Worm (Caenorhabditis elegans) whole organism, L4 larva: ENCODE results near the gene Y67D8B.1.

Experiments
- F10B5.3 ChIP-seq: sonication (generic microtip); optimal IDR thresholded peaks from 2 replicates; lab custom pipeline; 2016; ENCODE audit warnings: mild to moderate bottlenecking, missing genetic modification characterization, missing compliant biosample characterization
- F26F4.8 ChIP-seq: fragments of 200-800 bp; sonication (Bioruptor generic); conservative IDR thresholded peaks from 2 replicates; pipeline ENCODE4 v1.3.6; 2022; ENCODE audit warnings: missing genetic modification characterization, missing compliant biosample characterization
- F37D6.2 ChIP-seq: sonication (generic microtip); optimal IDR thresholded peaks from 2 replicates; lab custom pipeline; 2016; ENCODE audit warnings: mild to moderate bottlenecking, missing genetic modification characterization, missing compliant biosample characterization
- F44E2.7 ChIP-seq: fragments of 200-800 bp; sonication (Bioruptor generic); IDR thresholded peaks from 2 replicates; pipeline ENCODE4 v2.1.2; 2022; ENCODE audit warnings: missing genetic modification characterization, missing compliant biosample characterization
- F49E8.2 ChIP-seq: sonication (generic microtip); optimal IDR thresholded peaks from 2 replicates; lab custom pipeline; 2016; ENCODE audit warnings: missing compliant biosample characterization, mild to moderate bottlenecking, missing genetic modification characterization, borderline replicate concordance
- T26A8.4 ChIP-seq: fragments of 200-800 bp; sonication (Bioruptor generic); IDR thresholded peaks from 2 replicates; pipeline ENCODE4 v1.3.6; 2022; ENCODE audit warnings: missing genetic modification characterization, missing compliant biosample characterization
- Y105C5A.15 ChIP-seq: fragments of 200-800 bp; sonication (Bioruptor generic); IDR thresholded peaks from 2 replicates; pipeline ENCODE4 v1.3.6; 2022; ENCODE audit warnings: missing genetic modification characterization, missing compliant biosample characterization
- Y5F2A.4 ChIP-seq: fragments of 200-800 bp; sonication (Bioruptor generic); optimal IDR thresholded peaks from 2 replicates; lab custom pipeline; 2018; ENCODE audit warnings: mild to moderate bottlenecking, missing genetic modification characterization, missing compliant biosample characterization
- ZK546.5 ChIP-seq, 2 experiments: sonication (generic microtip); optimal IDR thresholded peaks; 2 replicates each; lab custom pipeline; 2017; ENCODE audit warnings: missing biosample characterization in 2 of 2, missing genetic modification characterization in 2 of 2
- aha-1 ChIP-seq: fragments of 150-350 bp; peaks from one replicate; lab custom pipeline; 2014; ENCODE audit warnings: missing biosample characterization, missing genetic modification characterization
- ama-1 ChIP-seq: fragments of 150-350 bp; optimal IDR thresholded peaks from 2 replicates; lab custom pipeline; 2014; ENCODE audit warnings: inconsistent platforms, mixed read lengths
- attf-4 ChIP-seq: sonication (generic microtip); optimal IDR thresholded peaks from 3 replicates; lab custom pipeline; 2017; ENCODE audit warnings: missing biosample characterization, missing genetic modification characterization
- ceh-20 ChIP-seq: fragments of 200-800 bp; sonication (Bioruptor generic); IDR thresholded peaks from 2 replicates; pipeline ENCODE4 v1.3.6; 2022; ENCODE audit warnings: missing genetic modification reagents, missing genetic modification characterization, missing compliant biosample characterization
- ceh-32 ChIP-seq: sonication (generic microtip); optimal IDR thresholded peaks from 2 replicates; lab custom pipeline; 2016; ENCODE audit warnings: mild to moderate bottlenecking, missing genetic modification characterization, missing compliant biosample characterization; ENCODE audit not compliant: poor library complexity
- ceh-82 ChIP-seq: sonication (generic microtip); optimal IDR thresholded peaks from 2 replicates; lab custom pipeline; 2017; ENCODE audit warnings: missing biosample characterization, missing genetic modification characterization
- ctbp-1 ChIP-seq: fragments of 200-800 bp; sonication (Bioruptor generic); IDR thresholded peaks from 2 replicates; pipeline ENCODE4 v1.3.6; 2022; ENCODE audit warnings: missing genetic modification reagents, missing genetic modification characterization, missing compliant biosample characterization
- daf-12 ChIP-seq: fragments of 150-350 bp; optimal IDR thresholded peaks from 2 replicates; lab custom pipeline; 2014; ENCODE audit warnings: missing biosample characterization, missing genetic modification reagents, missing genetic modification characterization
- daf-16 ChIP-seq, 3 experiments: sonication (generic microtip); optimal IDR thresholded peaks; 2 replicates each; lab custom pipeline; 2016 to 2017; ENCODE audit warnings: missing genetic modification characterization in 3 of 3, missing genetic modification reagents in 3 of 3, mild to moderate bottlenecking in 2 of 3, missing compliant biosample characterization in 2 of 3, missing biosample characterization in 1 of 3, moderate library complexity in 1 of 3
- daf-19 ChIP-seq: fragments of 200-800 bp; sonication (Bioruptor generic); conservative IDR thresholded peaks from 2 replicates; pipeline ENCODE4 v1.3.6; 2022; ENCODE audit warnings: missing genetic modification characterization, missing compliant biosample characterization
- duxl-1 ChIP-seq: sonication (generic microtip); optimal IDR thresholded peaks from 2 replicates; lab custom pipeline; 2016; ENCODE audit warnings: mild to moderate bottlenecking, missing genetic modification characterization, moderate library complexity, missing compliant biosample characterization; ENCODE audit not compliant: poor library complexity
- dve-1 ChIP-seq: sonication (generic microtip); optimal IDR thresholded peaks from 2 replicates; lab custom pipeline; 2017; ENCODE audit warnings: antibody characterized with exemption, mild to moderate bottlenecking, missing genetic modification characterization, missing compliant biosample characterization; ENCODE audit not compliant: insufficient read depth
- gei-8 ChIP-seq: fragments of 200-800 bp; sonication (Bioruptor generic); optimal IDR thresholded peaks from 2 replicates; lab custom pipeline; 2018; ENCODE audit warnings: mild to moderate bottlenecking, missing genetic modification characterization, missing compliant biosample characterization
- hlh-11 ChIP-seq: fragments of 200-800 bp; sonication (Bioruptor generic); optimal IDR thresholded peaks from 2 replicates; lab custom pipeline; 2018; ENCODE audit warnings: mild to moderate bottlenecking, missing genetic modification characterization, missing compliant biosample characterization
- hlh-30 ChIP-seq: sonication (generic microtip); optimal IDR thresholded peaks from 2 replicates; lab custom pipeline; 2017; ENCODE audit warnings: antibody characterized with exemption, mild to moderate bottlenecking, missing genetic modification characterization, missing compliant biosample characterization; ENCODE audit not compliant: insufficient read depth
- jun-1 ChIP-seq: fragments of 150-350 bp; optimal IDR thresholded peaks from 2 replicates; lab custom pipeline; 2014; ENCODE audit warnings: missing biosample characterization, missing genetic modification reagents, missing genetic modification characterization
- lim-7 ChIP-seq: fragments of 200-800 bp; sonication (Bioruptor generic); IDR thresholded peaks from 2 replicates; pipeline ENCODE4 v1.3.6; 2022; ENCODE audit warnings: missing genetic modification characterization, missing compliant biosample characterization
- lin-1 ChIP-seq: fragments of 200-800 bp; sonication (Bioruptor generic); IDR thresholded peaks from 2 replicates; pipeline ENCODE4 v1.3.6; 2022; ENCODE audit warnings: missing genetic modification reagents, missing genetic modification characterization, missing compliant biosample characterization
- lin-13 ChIP-seq: fragments of 150-350 bp; optimal IDR thresholded peaks from 2 replicates; lab custom pipeline; 2014; ENCODE audit warnings: missing biosample characterization, missing genetic modification reagents, missing genetic modification characterization
- lin-15B ChIP-seq: fragments of 150-350 bp; sonication (generic microtip); optimal IDR thresholded peaks from 3 replicates; lab custom pipeline; 2014; ENCODE audit warnings: missing biosample characterization, missing genetic modification characterization
- lin-29 ChIP-seq: fragments of 200-800 bp; sonication (Bioruptor generic); IDR thresholded peaks from 2 replicates; pipeline ENCODE4 v1.3.6; 2022; ENCODE audit warnings: missing genetic modification reagents, missing genetic modification characterization, missing compliant biosample characterization
- lin-39 ChIP-seq: fragments of 150-350 bp; optimal IDR thresholded peaks from 2 replicates; lab custom pipeline; 2014; ENCODE audit warnings: missing biosample characterization, missing genetic modification reagents, missing genetic modification characterization
- mdl-1 ChIP-seq, 2 experiments: fragments of 150-350 bp in 1 of 2; sonication (generic microtip) in 1 of 2; optimal IDR thresholded peaks; 2 replicates each; lab custom pipeline; 2014 to 2017; ENCODE audit warnings: missing biosample characterization in 2 of 2, missing genetic modification characterization in 2 of 2
- mes-2 ChIP-seq: sonication (generic microtip); optimal IDR thresholded peaks from 2 replicates; lab custom pipeline; 2016; ENCODE audit warnings: missing genotype, mild to moderate bottlenecking, missing genetic modification characterization, missing compliant biosample characterization; ENCODE audit not compliant: poor library complexity, severe bottlenecking
- mxl-2 ChIP-seq: fragments of 200-800 bp; sonication (Bioruptor generic); conservative IDR thresholded peaks from 2 replicates; pipeline ENCODE4 v1.3.6; 2022; ENCODE audit warnings: missing genetic modification reagents, missing genetic modification characterization, missing compliant biosample characterization
- mxl-3 ChIP-seq: fragments of 200-800 bp; sonication (Bioruptor generic); optimal IDR thresholded peaks from 2 replicates; lab custom pipeline; 2018; ENCODE audit warnings: mild to moderate bottlenecking, missing genetic modification characterization, missing compliant biosample characterization
- nhr-10 ChIP-seq: fragments of 150-350 bp; optimal IDR thresholded peaks from 2 replicates; lab custom pipeline; 2014; ENCODE audit warnings: missing biosample characterization, missing genetic modification characterization
- nhr-11 ChIP-seq: fragments of 150-350 bp; optimal IDR thresholded peaks from 2 replicates; lab custom pipeline; 2014; ENCODE audit warnings: missing biosample characterization, missing genetic modification characterization
- nhr-25 ChIP-seq: sonication (generic microtip); optimal IDR thresholded peaks from 2 replicates; lab custom pipeline; 2017; ENCODE audit warnings: missing genetic modification characterization, mild to moderate bottlenecking, missing compliant biosample characterization, antibody characterized with exemption, moderate library complexity, borderline replicate concordance; ENCODE audit not compliant: insufficient read depth
- nhr-28 ChIP-seq: fragments of 150-350 bp; optimal IDR thresholded peaks from 2 replicates; lab custom pipeline; 2014; ENCODE audit warnings: missing biosample characterization, missing genetic modification characterization
- nhr-41 ChIP-seq: fragments of 200-800 bp; sonication (Bioruptor generic); IDR thresholded peaks from 2 replicates; pipeline ENCODE4 v1.3.6; 2022; ENCODE audit warnings: missing genetic modification reagents, missing genetic modification characterization, missing compliant biosample characterization
- nhr-48 ChIP-seq: sonication (generic microtip); optimal IDR thresholded peaks from 2 replicates; lab custom pipeline; 2016; ENCODE audit warnings: mild to moderate bottlenecking, missing genetic modification characterization, missing compliant biosample characterization
- nhr-76 ChIP-seq: fragments of 150-350 bp; optimal IDR thresholded peaks from 2 replicates; lab custom pipeline; 2014; ENCODE audit warnings: missing biosample characterization, missing genetic modification characterization
- pha-4 ChIP-seq, 2 experiments: fragments of 150-350 bp in 1 of 2; fragments of 200-800 bp in 1 of 2; sonication (Bioruptor generic) in 1 of 2; IDR thresholded peaks in 1 of 2; optimal IDR thresholded peaks in 1 of 2; 2 replicates each; pipeline versions ENCODE4 v1.3.6 to Lab custom; 2014 to 2022; ENCODE audit warnings: missing genetic modification characterization in 2 of 2, missing genetic modification reagents in 2 of 2, missing biosample characterization in 1 of 2, missing compliant biosample characterization in 1 of 2
- rbr-2 ChIP-seq: sonication (generic microtip); optimal IDR thresholded peaks from 2 replicates; lab custom pipeline; 2016; ENCODE audit warnings: missing genotype, missing genetic modification characterization, missing compliant biosample characterization
- sdz-12 ChIP-seq: fragments of 200-800 bp; sonication (Bioruptor generic); optimal IDR thresholded peaks from 2 replicates; lab custom pipeline; 2018; ENCODE audit warnings: mild to moderate bottlenecking, missing genetic modification characterization, missing compliant biosample characterization
- spr-1 ChIP-seq: sonication (generic microtip); optimal IDR thresholded peaks from 2 replicates; lab custom pipeline; 2016; ENCODE audit warnings: mild to moderate bottlenecking, missing genetic modification characterization, missing compliant biosample characterization
- spr-3 ChIP-seq: fragments of 200-800 bp; sonication (Bioruptor generic); optimal IDR thresholded peaks from 2 replicates; lab custom pipeline; 2018; ENCODE audit warnings: mild to moderate bottlenecking, missing genetic modification characterization, missing compliant biosample characterization
- tag-97 ChIP-seq: fragments of 200-800 bp; sonication (Bioruptor generic); IDR thresholded peaks from 2 replicates; pipeline ENCODE4 v1.3.6; 2022; ENCODE audit warnings: missing genetic modification characterization, missing compliant biosample characterization
- tra-1 ChIP-seq: fragments of 200-800 bp; sonication (Bioruptor generic); IDR thresholded peaks from 2 replicates; pipeline ENCODE4 v1.3.6; 2022; ENCODE audit warnings: missing genetic modification reagents, missing genetic modification characterization, missing compliant biosample characterization
- vab-7 ChIP-seq: fragments of 200-800 bp; sonication (Bioruptor generic); IDR thresholded peaks from 2 replicates; pipeline ENCODE4 v1.3.6; 2022; ENCODE audit warnings: missing genetic modification reagents, missing genetic modification characterization, missing compliant biosample characterization
- ztf-11 ChIP-seq: fragments of 150-350 bp; optimal IDR thresholded peaks from 2 replicates; lab custom pipeline; 2014; ENCODE audit warnings: missing biosample characterization, missing genetic modification characterization

Y67D8B.1 gene

ce11 chrIV:3135000-3135399 is 37.4 kb downstream of the Y67D8B.1 start (continued):
- no peak for TF ChIP-seq nhr-48 (tag; lab: Kevin White, UChicago)
- peak; percentile 38 for TF ChIP-seq hlh-30
- no peak for TF ChIP-seq lin-15B (tag; lab: Kevin White, UChicago)
- no peak for TF ChIP-seq nhr-25 (tag; lab: Kevin White, UChicago)
- TF ChIP-seq lin-39 (tag; lab: Kevin White, UChicago) = no peak
- TF ChIP-seq F26F4.8 (GFP tag; lab: Robert Waterston, UW) = no peak
- TF ChIP-seq F44E2.7 (GFP tag; lab: Robert Waterston, UW) = no peak
- TF ChIP-seq mdl-1 (tag; optimal IDR thresholded peaks at IDR 0.05; lab: Kevin White, UChicago) = peak in 1 of 2 experiments; percentile 39
- TF ChIP-seq mxl-2 (GFP tag; lab: Robert Waterston, UW) = no peak
- no peak for TF ChIP-seq mxl-3 (GFP tag; lab: Kevin White, UChicago)
- no peak for TF ChIP-seq lim-7
- no peak for TF ChIP-seq nhr-76
- no peak for TF ChIP-seq ZK546.5 (tag; optimal IDR thresholded peaks at IDR 0.05; lab: Kevin White, UChicago)
- no peak for TF ChIP-seq lin-1
- peak; percentile 17 for TF ChIP-seq nhr-11
- TF ChIP-seq ztf-11 (tag; lab: Kevin White, UChicago) = no peak
- TF ChIP-seq nhr-10 = no peak
- no peak for TF ChIP-seq daf-16 (GFP tag; optimal IDR thresholded peaks at IDR 0.05; lab: Kevin White, UChicago)
- TF ChIP-seq daf-16 (tag; optimal IDR thresholded peaks at IDR 0.05; lab: Kevin White, UChicago) = no peak
- TF ChIP-seq ama-1 (lab: Kevin White, UChicago) = no peak
- no peak for TF ChIP-seq tra-1 (GFP tag; lab: Robert Waterston, UW)
- TF ChIP-seq spr-1 (tag; lab: Kevin White, UChicago) = no peak
- TF ChIP-seq ceh-82 = no peak
- TF ChIP-seq pha-4 (GFP tag; IDR thresholded peaks at IDR 0.05; lab: Robert Waterston, UW) = no peak
- no peak for TF ChIP-seq pha-4 (tag; optimal IDR thresholded peaks at IDR 0.05; lab: Kevin White, UChicago)
- TF ChIP-seq ceh-20 = no peak
- peak; percentile 56 for TF ChIP-seq F37D6.2 (tag; lab: Kevin White, UChicago)
- TF ChIP-seq gei-8 (GFP tag; lab: Kevin White, UChicago) = no peak
- peak; percentile 37 for TF ChIP-seq hlh-11 (tag; lab: Kevin White, UChicago)
- TF ChIP-seq tag-97 (GFP tag; lab: Robert Waterston, UW) = no peak
- TF ChIP-seq spr-3 = no peak
- TF ChIP-seq aha-1 (tag; lab: Kevin White, UChicago) = peak; percentile 97
- no peak for TF ChIP-seq nhr-41 (GFP tag; lab: Robert Waterston, UW)
- no peak for TF ChIP-seq sdz-12 (GFP tag; lab: Kevin White, UChicago)
- TF ChIP-seq F49E8.2 (tag; lab: Kevin White, UChicago) = no peak
- TF ChIP-seq dve-1 (tag; lab: Kevin White, UChicago) = no peak
- TF ChIP-seq vab-7 (GFP tag; lab: Robert Waterston, UW) = no peak
- TF ChIP-seq duxl-1 = no peak
- TF ChIP-seq attf-4 (tag; lab: Kevin White, UChicago) = no peak
- TF ChIP-seq daf-12 (tag; lab: Kevin White, UChicago) = no peak
- TF ChIP-seq daf-19 = no peak
- TF ChIP-seq nhr-28 (tag; lab: Kevin White, UChicago) = no peak
- TF ChIP-seq jun-1 = no peak
- no peak for TF ChIP-seq Y105C5A.15 (GFP tag; lab: Robert Waterston, UW)
- no peak for TF ChIP-seq lin-29 (GFP tag; lab: Robert Waterston, UW)
- TF ChIP-seq ctbp-1 (GFP tag; lab: Robert Waterston, UW) = peak; percentile 50; the same call in 1 of the 2 replicates
- TF ChIP-seq F10B5.3 = no peak
- no peak for TF ChIP-seq Y5F2A.4 (GFP tag; lab: Kevin White, UChicago)
- no peak for TF ChIP-seq lin-13
- no peak for TF ChIP-seq T26A8.4 (GFP tag; lab: Robert Waterston, UW)
- no peak for TF ChIP-seq ceh-32 (tag; lab: Kevin White, UChicago)
- peak; percentile 33 for TF ChIP-seq mes-2 (tag; lab: Kevin White, UChicago)
- TF ChIP-seq rbr-2 (tag; lab: Kevin White, UChicago) = peak; percentile 74
